Fruit fly (Drosophila melanogaster): ENCODE data around the gene Ccp84Ab.

DNA sequence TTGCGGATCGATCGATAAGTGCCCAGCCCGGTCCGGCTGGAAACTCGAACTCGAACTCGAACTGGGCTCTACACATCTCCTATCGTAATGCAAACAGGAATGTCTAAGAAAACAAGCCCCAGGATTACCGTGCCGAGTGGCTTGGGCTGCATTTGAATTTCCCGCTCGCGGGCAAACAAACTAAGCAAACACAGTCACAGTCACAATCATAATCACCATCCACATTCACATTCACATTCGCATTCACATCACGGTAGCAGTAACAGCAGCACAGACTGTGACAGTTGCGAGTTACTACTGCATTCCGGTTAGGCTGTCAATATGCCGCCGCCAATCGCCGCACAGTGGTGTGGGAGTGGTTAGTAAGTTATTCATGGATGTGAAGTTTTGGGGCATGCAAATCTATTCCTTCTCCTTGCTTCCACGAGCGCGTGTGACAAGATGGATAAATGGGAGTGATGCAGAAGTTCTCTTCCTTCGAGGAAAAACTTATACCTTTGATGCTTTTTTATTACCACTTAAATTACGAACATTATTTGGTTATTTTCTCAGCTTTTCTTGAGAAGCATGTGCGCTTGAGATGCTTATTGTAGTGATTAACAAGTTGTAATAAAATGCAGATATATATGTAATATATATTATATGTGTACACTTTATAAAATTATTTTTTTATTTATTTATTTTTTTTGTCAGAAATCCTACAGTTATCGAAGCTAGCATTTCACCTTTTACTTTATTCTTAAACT, 38.1 kb downstream of the Ccp84Ab start:
- TF ChIP-seq HLH106 (tag; optimal IDR thresholded peaks at IDR 0.05) (no peak), usp (GFP tag; optimal IDR thresholded peaks at IDR 0.05) (no peak), sv (GFP tag; optimal IDR thresholded peaks at IDR 0.05) (no peak), Abd-B (GFP tag; optimal IDR thresholded peaks at IDR 0.05) (no peak), ey (GFP tag; optimal IDR thresholded peaks at IDR 0.05) (no peak)
